Fruit fly (Drosophila melanogaster): ENCODE results near the gene Ir94c.
A peak's percentile ranks its signal among the peaks of the same experiment; 100 is the strongest.

Gene Ir94c

DNA sequence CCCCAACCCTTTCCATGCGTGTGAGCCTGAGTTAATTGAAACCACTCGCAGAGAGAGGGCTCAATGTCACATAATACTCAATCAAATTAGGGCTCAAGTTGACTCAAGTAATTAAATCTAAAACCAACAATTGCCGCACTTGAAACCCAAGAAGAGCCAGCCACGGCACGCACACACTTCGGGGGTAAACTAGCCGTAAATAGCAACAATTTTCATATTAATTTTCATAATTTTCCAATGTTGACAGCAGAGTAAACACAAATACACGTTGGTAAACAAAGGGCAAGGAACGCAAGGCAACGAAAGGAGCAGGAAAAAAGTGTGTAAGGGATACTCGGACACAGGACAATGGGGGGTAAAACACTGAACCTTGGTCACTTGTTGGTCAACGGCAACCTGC, 28.2 kb upstream of the Ir94c start (continued):
- TF ChIP-seq z (GFP tag; IDR thresholded peaks at IDR 0.05) = peak; percentile 69
- peak; percentile 66 for TF ChIP-seq dmrt11E (tag; optimal IDR thresholded peaks at IDR 0.05)
- 0 out of 2 replicates have a peak, but pooled peaks have one; percentile 21 for TF ChIP-seq CG1024 (GFP tag; IDR thresholded peaks at IDR 0.05)
- peak in 1 of 3 experiments; percentile 49 for TF ChIP-seq lola (GFP tag; optimal IDR thresholded peaks at IDR 0.05)
- TF ChIP-seq CrebB (tag; optimal IDR thresholded peaks at IDR 0.05) = peak; percentile 3
- TF ChIP-seq Trl (optimal IDR thresholded peaks at IDR 0.05) = no peak
- TF ChIP-seq Trl (GFP tag; optimal IDR thresholded peaks at IDR 0.05) = peak; percentile 12
- TF ChIP-seq Dad (GFP tag; optimal IDR thresholded peaks at IDR 0.05) = peak; percentile 50
- peak; percentile 87 for TF ChIP-seq caup (GFP tag; optimal IDR thresholded peaks at IDR 0.05; ENCODE audit: severe bottlenecking)
- peak; percentile 86 for TF ChIP-seq Med (GFP tag)
- TF ChIP-seq CG18599 (GFP tag; optimal IDR thresholded peaks at IDR 0.05) = peak; percentile 63
- peak; percentile 54 for TF ChIP-seq CG3281 (GFP tag; optimal IDR thresholded peaks at IDR 0.05)
- TF ChIP-seq cwo (GFP tag; optimal IDR thresholded peaks at IDR 0.05) = no peak
- peak; percentile 22 for TF ChIP-seq YL-1 (GFP tag; optimal IDR thresholded peaks at IDR 0.05)
- TF ChIP-seq CG18619 (GFP tag; optimal IDR thresholded peaks at IDR 0.05) = peak; percentile 25
- peak; percentile 57 for TF ChIP-seq CG3407 (GFP tag; optimal IDR thresholded peaks at IDR 0.05)
- TF ChIP-seq NK7.1 (GFP tag; optimal IDR thresholded peaks at IDR 0.05) = peak; percentile 8
- peak; percentile 17 for TF ChIP-seq Max (GFP tag; optimal IDR thresholded peaks at IDR 0.05)
- peak; percentile 76 for TF ChIP-seq CG2202 (tag; optimal IDR thresholded peaks at IDR 0.05)
- TF ChIP-seq NC2α (GFP tag; optimal IDR thresholded peaks at IDR 0.05) = peak; percentile 43
- TF ChIP-seq lov (optimal IDR thresholded peaks at IDR 0.05) = no peak
- TF ChIP-seq lov (GFP tag; IDR thresholded peaks at IDR 0.05) = peak; percentile 73; the same call in 2 of the 3 replicates
- TF ChIP-seq Lim3 (GFP tag; IDR thresholded peaks at IDR 0.05) = no peak
- TF ChIP-seq CG12744 (GFP tag; optimal IDR thresholded peaks at IDR 0.05) = peak; percentile 7
- no peak for TF ChIP-seq lmd (GFP tag; IDR thresholded peaks at IDR 0.05)
- TF ChIP-seq CG13424 (tag; optimal IDR thresholded peaks at IDR 0.05) = peak; percentile 11
- TF ChIP-seq prd (optimal IDR thresholded peaks at IDR 0.05) = no peak
- TF ChIP-seq prd (GFP tag; IDR thresholded peaks at IDR 0.05) = peak; percentile 45; the same call in 1 of the 3 replicates
- peak; percentile 43 for TF ChIP-seq gem (tag; optimal IDR thresholded peaks at IDR 0.05)
- TF ChIP-seq CG8290 (GFP tag; optimal IDR thresholded peaks at IDR 0.05) = no peak
- peak; percentile 37 to 80 for TF ChIP-seq CG8290 (tag; optimal IDR thresholded peaks at IDR 0.05)
- peak; percentile 12 for TF ChIP-seq CG2875 (GFP tag; optimal IDR thresholded peaks at IDR 0.05)
- no peak for TF ChIP-seq Abd-B (GFP tag; optimal IDR thresholded peaks at IDR 0.05)
- TF ChIP-seq cas (GFP tag; IDR thresholded peaks at IDR 0.05) = no peak
- TF ChIP-seq slbo (GFP tag; IDR thresholded peaks at IDR 0.05) = no peak
- peak; percentile 10 for TF ChIP-seq CG2116 (GFP tag; optimal IDR thresholded peaks at IDR 0.05)
- peak; percentile 24 for TF ChIP-seq CG10543 (GFP tag; optimal IDR thresholded peaks at IDR 0.05)
- TF ChIP-seq slou (GFP tag; optimal IDR thresholded peaks at IDR 0.05) = no peak
- TF ChIP-seq HHEX (GFP tag; optimal IDR thresholded peaks at IDR 0.05) = peak; percentile 56
- TF ChIP-seq gsb-n (tag; optimal IDR thresholded peaks at IDR 0.05) = peak; percentile 37
- peak; percentile 32 for TF ChIP-seq jumu (GFP tag; optimal IDR thresholded peaks at IDR 0.05)
- TF ChIP-seq Camta (GFP tag; optimal IDR thresholded peaks at IDR 0.05) = no peak
- TF ChIP-seq Tbp (GFP tag; optimal IDR thresholded peaks at IDR 0.05) = no peak
- peak; percentile 81 for TF ChIP-seq Ets65A (GFP tag)
- TF ChIP-seq CG8359 (GFP tag; optimal IDR thresholded peaks at IDR 0.05; ENCODE audit: borderline replicate concordance) = peak; percentile 29
- TF ChIP-seq MESR4 (GFP tag; optimal IDR thresholded peaks at IDR 0.05) = no peak
- peak; percentile 53 for TF ChIP-seq CG17568 (GFP tag; optimal IDR thresholded peaks at IDR 0.05)
- peak; percentile 12 for TF ChIP-seq unpg (GFP tag; optimal IDR thresholded peaks at IDR 0.05)
- peak; percentile 43 for TF ChIP-seq Meics (GFP tag; optimal IDR thresholded peaks at IDR 0.05)
- no peak for TF ChIP-seq grn (GFP tag; optimal IDR thresholded peaks at IDR 0.05)

Measured in whole organism, embryonic.